Fruit fly (Drosophila melanogaster): ENCODE results near the gene CG8607.

DNA sequence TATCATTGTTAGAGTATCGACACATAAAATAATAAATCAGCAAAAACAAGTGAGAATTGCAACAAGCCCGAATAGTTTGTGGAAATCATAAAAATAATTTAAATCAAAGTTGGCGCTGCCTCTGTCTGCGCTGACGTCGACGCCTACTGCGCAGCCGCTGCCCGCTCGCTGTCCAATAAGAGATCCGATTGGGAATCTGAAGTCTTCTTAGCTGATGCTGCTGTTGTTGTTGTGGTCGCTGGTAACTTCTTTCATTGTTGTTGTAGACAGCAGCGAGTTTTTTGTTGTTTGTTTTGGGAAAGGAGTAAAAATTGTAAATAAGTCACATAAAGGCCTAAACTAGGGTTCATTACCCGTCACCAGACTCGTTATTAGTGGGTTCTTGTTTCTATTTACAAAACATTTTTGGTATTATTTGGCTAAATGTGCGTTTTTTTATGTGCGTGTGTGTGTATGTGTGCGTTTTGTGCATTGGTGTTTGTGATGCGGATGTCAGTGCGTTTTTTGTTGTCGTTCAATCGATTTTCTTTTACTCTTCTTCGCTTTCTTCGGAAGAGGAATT is 44.9 kb downstream of the CG8607 start:
- TF ChIP-seq tj (GFP tag; optimal IDR thresholded peaks at IDR 0.05) (no peak), pad (GFP tag; optimal IDR thresholded peaks at IDR 0.05) (no peak), CG1620 (GFP tag; optimal IDR thresholded peaks at IDR 0.05) (no peak), kay (GFP tag; ENCODE audit: borderline replicate concordance) (no peak), CG11617 (GFP tag; optimal IDR thresholded peaks at IDR 0.05) (no peak), toe (GFP tag; optimal IDR thresholded peaks at IDR 0.05) (no peak), CG14711 (tag; optimal IDR thresholded peaks at IDR 0.05) (no peak), bab1 (GFP tag; optimal IDR thresholded peaks at IDR 0.05) (no peak), CG33017 (tag; optimal IDR thresholded peaks at IDR 0.05) (no peak), Clk (GFP tag; optimal IDR thresholded peaks at IDR 0.05) (no peak), CG5204 (GFP tag; optimal IDR thresholded peaks at IDR 0.05) (no peak)

Measured in whole organism, adult.